Fruit fly (Drosophila melanogaster) whole organism, embryonic: ENCODE data around the gene CG7841.

ENCODE experiments used
- Atf-2 ChIP-seq: fragments of 200-800 bp; sonication (Bioruptor generic); optimal IDR thresholded peaks from 2 replicates; lab custom pipeline; 2016; ENCODE audit warnings: missing biosample characterization, missing genetic modification characterization
- CG10462 ChIP-seq: fragments of 200-800 bp; sonication (Bioruptor generic); optimal IDR thresholded peaks from 2 replicates; lab custom pipeline; 2016; ENCODE audit warnings: missing biosample characterization, missing genetic modification characterization
- CG11085 ChIP-seq: fragments of 200-800 bp; sonication (Bioruptor generic); IDR thresholded peaks from 2 replicates; pipeline ENCODE4 v1.3.6; 2022; ENCODE audit warnings: missing biosample characterization, missing genetic modification characterization
- CG12391 ChIP-seq: fragments of 200-800 bp; sonication (Bioruptor generic); optimal IDR thresholded peaks from 3 replicates; lab custom pipeline; 2018; ENCODE audit warnings: missing biosample characterization, mild to moderate bottlenecking, missing genetic modification characterization, moderate library complexity
- CG12744 ChIP-seq: fragments of 200-800 bp; sonication (Bioruptor generic); optimal IDR thresholded peaks from 2 replicates; lab custom pipeline; 2016; ENCODE audit warnings: missing biosample characterization, missing genetic modification characterization
- CG1602 ChIP-seq: fragments of 200-800 bp; sonication (Bioruptor generic); optimal IDR thresholded peaks from 3 replicates; lab custom pipeline; 2016; ENCODE audit warnings: missing biosample characterization, missing genetic modification characterization
- CG16779 ChIP-seq: fragments of 200-800 bp; sonication (Bioruptor generic); IDR thresholded peaks from 2 replicates; pipeline ENCODE4 v1.3.6; 2022; ENCODE audit warnings: missing biosample characterization, missing genetic modification characterization
- CG18619 ChIP-seq: fragments of 200-800 bp; sonication (Bioruptor generic); optimal IDR thresholded peaks from 3 replicates; lab custom pipeline; 2017; ENCODE audit warnings: missing biosample characterization, mild to moderate bottlenecking, missing genetic modification characterization
- CG18764 ChIP-seq: fragments of 200-800 bp; sonication (Bioruptor generic); optimal IDR thresholded peaks from 3 replicates; lab custom pipeline; 2016; ENCODE audit warnings: missing biosample characterization, missing genetic modification characterization
- CG3065 ChIP-seq: fragments of 200-800 bp; sonication (Bioruptor generic); optimal IDR thresholded peaks from 2 replicates; lab custom pipeline; 2016; ENCODE audit warnings: missing biosample characterization, missing genetic modification characterization
- CG4854 ChIP-seq: fragments of 200-800 bp; sonication (Bioruptor generic); optimal IDR thresholded peaks from 2 replicates; lab custom pipeline; 2016; ENCODE audit warnings: missing biosample characterization, missing genetic modification characterization, inconsistent platforms
- CG5180 ChIP-seq: fragments of 200-800 bp; sonication (Bioruptor generic); optimal IDR thresholded peaks from 3 replicates; lab custom pipeline; 2017; ENCODE audit warnings: missing biosample characterization, missing genetic modification characterization, mild to moderate bottlenecking, moderate library complexity, missing genetic modification reagents
- CG7786 ChIP-seq: fragments of 200-800 bp; sonication (Bioruptor generic); optimal IDR thresholded peaks from 2 replicates; lab custom pipeline; 2016; ENCODE audit warnings: missing biosample characterization, missing genetic modification characterization
- CG8765 ChIP-seq: fragments of 200-800 bp; sonication (Bioruptor generic); IDR thresholded peaks from 2 replicates; pipeline ENCODE4 v1.3.6; 2022; ENCODE audit warnings: missing biosample characterization, missing genetic modification characterization
- CG9609 ChIP-seq: fragments of 200-800 bp; sonication (Bioruptor generic); optimal IDR thresholded peaks from 3 replicates; lab custom pipeline; 2016; ENCODE audit warnings: missing biosample characterization, missing genetic modification characterization
- CG9932 ChIP-seq: fragments of 200-800 bp; sonication (Bioruptor generic); IDR thresholded peaks from 2 replicates; pipeline ENCODE4 v1.3.6; 2022; ENCODE audit warnings: missing biosample characterization, missing genetic modification characterization
- Chrac-16 ChIP-seq: fragments of 200-800 bp; sonication (Bioruptor generic); optimal IDR thresholded peaks from 3 replicates; lab custom pipeline; 2016; ENCODE audit warnings: missing biosample characterization, missing genetic modification characterization
- Dad ChIP-seq: fragments of 200-800 bp; sonication (Bioruptor generic); optimal IDR thresholded peaks from 3 replicates; lab custom pipeline; 2016; ENCODE audit warnings: missing biosample characterization, missing genetic modification characterization
- Dip3 ChIP-seq: fragments of 200-800 bp; sonication (Bioruptor generic); optimal IDR thresholded peaks from 3 replicates; lab custom pipeline; 2016; ENCODE audit warnings: missing biosample characterization, missing genetic modification characterization
- E2f1 ChIP-seq: fragments of 200-800 bp; sonication (Bioruptor generic); IDR thresholded peaks from 2 replicates; pipeline ENCODE4 v1.3.6; 2022; ENCODE audit warnings: missing biosample characterization, missing genetic modification characterization
- ERR ChIP-seq: fragments of 200-800 bp; sonication (Bioruptor generic); optimal IDR thresholded peaks from 2 replicates; lab custom pipeline; 2016; ENCODE audit warnings: missing biosample characterization, missing genetic modification characterization
- Eip74EF ChIP-seq, 2 experiments: fragments of 200-800 bp in 1 of 2; fragments of >200 bp in 1 of 2; sonication (Bioruptor generic) in 1 of 2; optimal IDR thresholded peaks; 2 replicates each; lab custom pipeline; 2017 to 2019; ENCODE audit warnings: missing biosample characterization in 2 of 2, missing genetic modification characterization in 2 of 2, mild to moderate bottlenecking in 1 of 2, moderate library complexity in 1 of 2
- MBD-R2 ChIP-seq: fragments of 200-800 bp; sonication (Bioruptor generic); IDR thresholded peaks from 2 replicates; pipeline ENCODE4 v1.3.6; 2022; ENCODE audit warnings: missing biosample characterization, missing genetic modification characterization
- NC2β ChIP-seq: fragments of 200-800 bp; sonication (Bioruptor generic); optimal IDR thresholded peaks from 2 replicates; lab custom pipeline; 2016; ENCODE audit warnings: missing biosample characterization, missing genetic modification characterization
- Neu2 ChIP-seq: fragments of 200-800 bp; sonication (Bioruptor generic); optimal IDR thresholded peaks from 3 replicates; lab custom pipeline; 2016; ENCODE audit warnings: missing biosample characterization, missing genetic modification characterization, borderline replicate concordance
- Nf-YB ChIP-seq: fragments of 200-800 bp; sonication (Bioruptor generic); optimal IDR thresholded peaks from 3 replicates; lab custom pipeline; 2019; ENCODE audit warnings: missing biosample characterization, mild to moderate bottlenecking, missing genetic modification characterization, moderate library complexity
- Ptx1 ChIP-seq: fragments of 200-800 bp; sonication (Bioruptor generic); IDR thresholded peaks from 2 replicates; pipeline ENCODE4 v1.3.6; 2022; ENCODE audit warnings: missing biosample characterization, missing genetic modification characterization
- Rfx ChIP-seq: fragments of 200-800 bp; sonication (Bioruptor generic); IDR thresholded peaks from 2 replicates; pipeline ENCODE4 v1.3.6; 2022; ENCODE audit warnings: missing biosample characterization, missing genetic modification characterization
- Side ChIP-seq: fragments of 200-800 bp; sonication (Bioruptor generic); optimal IDR thresholded peaks from 2 replicates; lab custom pipeline; 2016; ENCODE audit warnings: missing biosample characterization, missing genetic modification characterization
- Sry-β ChIP-seq: fragments of 200-800 bp; sonication (Bioruptor generic); optimal IDR thresholded peaks from 2 replicates; lab custom pipeline; 2018; ENCODE audit warnings: missing biosample characterization, mild to moderate bottlenecking, missing genetic modification characterization, moderate library complexity
- Xbp1 ChIP-seq: fragments of 200-800 bp; sonication (Bioruptor generic); optimal IDR thresholded peaks from 3 replicates; lab custom pipeline; 2016; ENCODE audit warnings: missing biosample characterization, mild to moderate bottlenecking, missing genetic modification characterization
- bsh ChIP-seq, 2 experiments: fragments of 200-800 bp; sonication (Bioruptor generic); optimal IDR thresholded peaks; 2 replicates each; lab custom pipeline; 2017 to 2018; ENCODE audit warnings: mild to moderate bottlenecking in 2 of 2, missing biosample characterization in 2 of 2, missing genetic modification characterization in 2 of 2, moderate library complexity in 1 of 2
- fd96Cb ChIP-seq: fragments of 200-800 bp; sonication (Bioruptor generic); optimal IDR thresholded peaks from 2 replicates; lab custom pipeline; 2018; ENCODE audit warnings: missing biosample characterization, mild to moderate bottlenecking, missing genetic modification characterization, moderate library complexity
- gem ChIP-seq: fragments of 200-800 bp; sonication (Bioruptor generic); optimal IDR thresholded peaks from 2 replicates; lab custom pipeline; 2019; ENCODE audit warnings: missing biosample characterization, mild to moderate bottlenecking, missing genetic modification characterization, moderate library complexity
- kay ChIP-seq: fragments of 200-800 bp; sonication (Bioruptor generic); optimal IDR thresholded peaks from 2 replicates; lab custom pipeline; 2016; ENCODE audit warnings: missing biosample characterization, missing genetic modification characterization
- knrl ChIP-seq: fragments of 200-800 bp; sonication (Bioruptor generic); IDR thresholded peaks from 3 replicates; pipeline ENCODE4 v1.3.6; 2022; ENCODE audit warnings: missing biosample characterization, missing genetic modification characterization; ENCODE audit not compliant: partially characterized antibody
- luna ChIP-seq: fragments of 200-800 bp; sonication (Bioruptor generic); optimal IDR thresholded peaks from 2 replicates; lab custom pipeline; 2016; ENCODE audit warnings: missing biosample characterization, missing genetic modification characterization
- odd ChIP-seq: fragments of 200-800 bp; sonication (Bioruptor generic); optimal IDR thresholded peaks from 2 replicates; lab custom pipeline; 2017; ENCODE audit warnings: missing biosample characterization, mild to moderate bottlenecking, missing genetic modification characterization
- otp ChIP-seq: fragments of 200-800 bp; sonication (Bioruptor generic); IDR thresholded peaks from 3 replicates; pipeline ENCODE4, ENCODE4 v1.3.6; 2022; ENCODE audit warnings: missing biosample characterization, missing genetic modification characterization
- schlank ChIP-seq: fragments of 200-800 bp; sonication (Bioruptor generic); optimal IDR thresholded peaks from 2 replicates; lab custom pipeline; 2018; ENCODE audit warnings: missing biosample characterization, mild to moderate bottlenecking, missing genetic modification characterization
- slp2 ChIP-seq: fragments of 200-800 bp; sonication (Bioruptor generic); optimal IDR thresholded peaks from 2 replicates; lab custom pipeline; 2016; ENCODE audit warnings: missing biosample characterization, missing genetic modification characterization
- so ChIP-seq: fragments of 200-800 bp; sonication (Bioruptor generic); IDR thresholded peaks from 3 replicates; pipeline ENCODE4 v1.3.6; 2022; ENCODE audit warnings: missing biosample characterization, missing genetic modification characterization
- sqz ChIP-seq: fragments of 200-800 bp; sonication (Bioruptor generic); optimal IDR thresholded peaks from 3 replicates; lab custom pipeline; 2018; ENCODE audit warnings: missing biosample characterization, mild to moderate bottlenecking, missing genetic modification characterization
- tio ChIP-seq: fragments of 200-800 bp; sonication (Bioruptor generic); optimal IDR thresholded peaks from 2 replicates; lab custom pipeline; 2017; ENCODE audit warnings: missing biosample characterization, missing genetic modification characterization, inconsistent platforms
- trem ChIP-seq: fragments of 200-800 bp; optimal IDR thresholded peaks from 3 replicates; lab custom pipeline; 2019; ENCODE audit warnings: missing biosample characterization, mild to moderate bottlenecking, missing genetic modification characterization, moderate library complexity
- tup ChIP-seq: fragments of 200-800 bp; sonication (Bioruptor generic); optimal IDR thresholded peaks from 2 replicates; lab custom pipeline; 2016; ENCODE audit warnings: missing biosample characterization, mild to moderate bottlenecking, missing genetic modification characterization, moderate library complexity
- twi ChIP-seq: fragments of 200-800 bp; optimal IDR thresholded peaks from 2 replicates; lab custom pipeline; 2019; ENCODE audit warnings: missing biosample characterization, mild to moderate bottlenecking, missing genetic modification characterization, moderate library complexity
- unpg ChIP-seq: fragments of 200-800 bp; sonication (Bioruptor generic); optimal IDR thresholded peaks from 3 replicates; lab custom pipeline; 2018; ENCODE audit warnings: missing biosample characterization, mild to moderate bottlenecking, missing genetic modification characterization, moderate library complexity
- vvl ChIP-seq: fragments of 200-800 bp; sonication (Bioruptor generic); IDR thresholded peaks from 2 replicates; pipeline ENCODE4 v1.3.6; 2022; ENCODE audit warnings: missing biosample characterization, missing genetic modification characterization
- z ChIP-seq: fragments of 200-800 bp; sonication (Bioruptor generic); IDR thresholded peaks from 3 replicates; pipeline ENCODE4 v1.3.6; 2022; ENCODE audit warnings: missing biosample characterization, missing genetic modification characterization

CG7841 gene

dm6 chr3L:15537916-15538581 is 30.0 kb upstream of the CG7841 start (continued):
- no peak for TF ChIP-seq CG11085 (GFP tag; lab: Robert Waterston, UW)
- TF ChIP-seq E2f1 (GFP tag; lab: Robert Waterston, UW), result no peak; the same call in 1 of the 2 replicates
- TF ChIP-seq CG4854 (GFP tag; lab: Kevin White, UChicago), result no peak
- TF ChIP-seq gem, result peak; percentile 89
- TF ChIP-seq trem (tag; lab: Kevin White, UChicago), result peak; percentile 62
- TF ChIP-seq CG12744 (GFP tag; lab: Kevin White, UChicago), result no peak
- peak; percentile 35 for TF ChIP-seq CG10462
- TF ChIP-seq so (GFP tag; lab: Robert Waterston, UW), result no peak
- TF ChIP-seq Xbp1 (GFP tag; lab: Kevin White, UChicago), result peak; percentile 63
- TF ChIP-seq kay (GFP tag; lab: Kevin White, UChicago), result no peak
- peak; percentile 50 for TF ChIP-seq Chrac-16 (GFP tag; lab: Kevin White, UChicago)
- no peak for TF ChIP-seq CG9609 (GFP tag; lab: Kevin White, UChicago)
- TF ChIP-seq Nf-YB (GFP tag; lab: Kevin White, UChicago), result peak; percentile 53
- TF ChIP-seq CG12391, result peak; percentile 81
- peak; percentile 59 for TF ChIP-seq Rfx (GFP tag; lab: Robert Waterston, UW)
- peak; percentile 66 for TF ChIP-seq CG18619 (GFP tag; lab: Kevin White, UChicago)
- TF ChIP-seq Eip74EF (GFP tag; optimal IDR thresholded peaks at IDR 0.05; lab: Kevin White, UChicago), result peak in 1 of 2 experiments; percentile 78
- TF ChIP-seq Neu2 (GFP tag; lab: Kevin White, UChicago), result no peak
- no peak for TF ChIP-seq CG7786
- no peak for TF ChIP-seq CG8765 (GFP tag; lab: Robert Waterston, UW)
- no peak for TF ChIP-seq schlank (tag; lab: Kevin White, UChicago)
- no peak for TF ChIP-seq CG16779
- TF ChIP-seq unpg, result peak; percentile 75
- TF ChIP-seq tio (GFP tag; lab: Kevin White, UChicago), result peak; percentile 68
- TF ChIP-seq twi (tag; lab: Kevin White, UChicago), result peak; percentile 16
- TF ChIP-seq CG18764, result no peak
- TF ChIP-seq knrl (GFP tag; lab: Robert Waterston, UW), result no peak
- peak; percentile 32 for TF ChIP-seq sqz
- no peak for TF ChIP-seq CG3065 (GFP tag; lab: Kevin White, UChicago)
- TF ChIP-seq Atf-2 (GFP tag; lab: Kevin White, UChicago), result peak; percentile 33
- no peak for TF ChIP-seq tup (GFP tag; lab: Kevin White, UChicago)
- peak; percentile 35 for TF ChIP-seq vvl
- TF ChIP-seq slp2 (GFP tag; lab: Kevin White, UChicago), result peak; percentile 32
- TF ChIP-seq bsh (GFP tag; optimal IDR thresholded peaks at IDR 0.05; lab: Kevin White, UChicago), result peak in 1 of 2 experiments; percentile 80
- peak; percentile 73 for TF ChIP-seq Ptx1 (GFP tag; lab: Robert Waterston, UW)
- TF ChIP-seq luna, result no peak
- TF ChIP-seq CG9932 (GFP tag; lab: Robert Waterston, UW), result no peak
- no peak for TF ChIP-seq Side (GFP tag; lab: Kevin White, UChicago)
- TF ChIP-seq MBD-R2 (GFP tag; lab: Robert Waterston, UW), result no peak
- no peak for TF ChIP-seq otp
- peak; percentile 65 for TF ChIP-seq odd
- TF ChIP-seq Sry-β (GFP tag; lab: Kevin White, UChicago), result no peak
- peak; percentile 55 for TF ChIP-seq CG5180
- TF ChIP-seq Dad (GFP tag; lab: Kevin White, UChicago), result no peak
- no peak for TF ChIP-seq ERR (GFP tag; lab: Kevin White, UChicago)
- no peak for TF ChIP-seq z (GFP tag; lab: Robert Waterston, UW)
- no peak for TF ChIP-seq NC2β
- peak; percentile 35 for TF ChIP-seq Dip3 (GFP tag; lab: Kevin White, UChicago)
- TF ChIP-seq CG1602 (GFP tag; lab: Kevin White, UChicago), result peak; percentile 73
- TF ChIP-seq fd96Cb (tag; lab: Kevin White, UChicago), result peak; percentile 72
